Worm (Caenorhabditis elegans): Measurements from ENCODE around the gene F56C3.3.

The F56C3.3 gene

ce11 chrX:1389382-1389983, 31.3 kb upstream of the F56C3.3 start (continued):
- TF ChIP-seq Y95B8A.8 (GFP tag; IDR thresholded peaks at IDR 0.05) (no peak), cebp-1 (GFP tag; IDR thresholded peaks at IDR 0.05) (no peak), cebp-1 (tag; optimal IDR thresholded peaks at IDR 0.05) (peak; percentile 93), attf-5 (GFP tag; optimal IDR thresholded peaks at IDR 0.05) (no peak), tbx-9 (tag; optimal IDR thresholded peaks at IDR 0.05; ENCODE audit: borderline replicate concordance) (no peak), T07F8.4 (tag; optimal IDR thresholded peaks at IDR 0.05) (peak; percentile 68), dpff-1 (tag; optimal IDR thresholded peaks at IDR 0.05) (no peak), efl-1 (GFP tag; optimal IDR thresholded peaks at IDR 0.05) (no peak), ccch-3 (GFP tag; optimal IDR thresholded peaks at IDR 0.05) (peak; percentile 27), ama-1 (optimal IDR thresholded peaks at IDR 0.05) (no peak), ama-1 (GFP tag; optimal IDR thresholded peaks at IDR 0.05) (no peak), xnd-1 (tag; optimal IDR thresholded peaks at IDR 0.05) (no peak), madf-6 (GFP tag; IDR thresholded peaks at IDR 0.05) (no peak), nhr-120 (GFP tag; IDR thresholded peaks at IDR 0.05) (no peak), hmg-1.2 (GFP tag; IDR thresholded peaks at IDR 0.05) (peak; percentile 77), ztf-25 (GFP tag; IDR thresholded peaks at IDR 0.05) (no peak)

ce11 chrX:1386893-1387367, 28.7 kb upstream of the F56C3.3 start, which contains the start of gene F56C3.1:
Gene F56C3.1, plus strand, starts transcription at chrX:1387317.
- TF ChIP-seq dpff-1 (tag; optimal IDR thresholded peaks at IDR 0.05) (no peak), dox-1 (GFP tag; IDR thresholded peaks at IDR 0.05) (peak; percentile 71), pbrm-1 (GFP tag; IDR thresholded peaks at IDR 0.05) (no peak), rpc-1 (optimal IDR thresholded peaks at IDR 0.05) (no peak), rpc-1 (tag; optimal IDR thresholded peaks at IDR 0.05) (peak; percentile 36), ceh-100 (GFP tag; IDR thresholded peaks at IDR 0.05) (no peak), T26A5.8 (tag; optimal IDR thresholded peaks at IDR 0.05) (no peak), mel-28 (tag; optimal IDR thresholded peaks at IDR 0.05; ENCODE audit: borderline replicate concordance) (no peak), aptf-2 (GFP tag; conservative IDR thresholded peaks at IDR 0.05) (no peak), madf-10 (tag; optimal IDR thresholded peaks at IDR 0.05) (no peak), lin-26 (GFP tag; IDR thresholded peaks at IDR 0.05) (0 out of 2 replicates have a peak, but pooled peaks have one; percentile 39), cebp-1 (GFP tag; IDR thresholded peaks at IDR 0.05) (no peak), cebp-1 (tag; optimal IDR thresholded peaks at IDR 0.05) (peak; percentile 21), mcd-1 (GFP tag; IDR thresholded peaks at IDR 0.05) (peak; percentile 49), let-526 (GFP tag; IDR thresholded peaks at IDR 0.05) (no peak), bed-1 (GFP tag; IDR thresholded peaks at IDR 0.05) (no peak), F22D6.2 (tag; optimal IDR thresholded peaks at IDR 0.05) (no peak), K11D2.4 (GFP tag; IDR thresholded peaks at IDR 0.05) (peak; percentile 59; the same call in 1 of the 2 replicates), nfyb-1 (GFP tag; IDR thresholded peaks at IDR 0.05) (peak; percentile 58; the same call in 1 of the 2 replicates), Y56A3A.18 (GFP tag; IDR thresholded peaks at IDR 0.05) (0 out of 2 replicates have a peak, but pooled peaks have one; percentile 43), hmg-1.2 (GFP tag; IDR thresholded peaks at IDR 0.05) (0 out of 2 replicates have a peak, but pooled peaks have one; percentile 20), attf-5 (GFP tag; optimal IDR thresholded peaks at IDR 0.05) (no peak), gei-17 (GFP tag; optimal IDR thresholded peaks at IDR 0.05) (peak; percentile 38)

DNA sequence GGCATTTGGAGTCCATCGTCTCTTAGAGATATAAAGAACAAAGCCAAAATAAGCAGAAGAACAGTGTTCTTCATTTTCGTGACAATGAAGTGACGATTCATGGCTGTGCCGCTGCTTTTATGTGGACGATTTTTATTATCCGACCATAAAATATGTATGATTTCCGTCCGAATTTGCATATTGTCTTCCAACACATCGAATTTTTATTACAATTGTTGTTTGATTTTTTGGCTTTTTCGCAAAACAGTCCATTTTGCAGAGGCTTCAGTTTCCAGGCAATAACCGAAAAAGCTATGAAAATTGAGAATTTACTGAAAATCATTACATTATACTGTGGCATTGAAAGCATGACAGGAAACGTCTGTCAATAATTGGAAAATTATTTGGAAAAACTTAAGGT, 26.3 kb upstream of the F56C3.3 start, which contains the start of gene F56C3.8:
Gene F56C3.8 (minus strand): TSS at position 101 of the 400 bp plus-strand sequence.
- no peak for TF ChIP-seq K11D2.4 (GFP tag; IDR thresholded peaks at IDR 0.05)
- TF ChIP-seq B0261.1 (tag; optimal IDR thresholded peaks at IDR 0.05) = no peak
- no peak for TF ChIP-seq egl-18 (GFP tag; IDR thresholded peaks at IDR 0.05)
